Fruit fly (Drosophila melanogaster) whole organism, embryonic: ENCODE results near the gene Cap-D2.

Experiments
- Bgb ChIP-seq: fragments of 200-800 bp; sonication (Bioruptor generic); IDR thresholded peaks from 2 replicates; pipeline ENCODE4 v1.3.6; 2022; ENCODE audit warnings: missing biosample characterization, missing genetic modification characterization; ENCODE audit not compliant: partially characterized antibody
- BtbVII ChIP-seq: fragments of 200-800 bp; sonication (Bioruptor generic); optimal IDR thresholded peaks from 3 replicates; lab custom pipeline; 2017; ENCODE audit warnings: missing biosample characterization, mild to moderate bottlenecking, missing genetic modification characterization
- CG1024 ChIP-seq: fragments of 200-800 bp; sonication (Bioruptor generic); IDR thresholded peaks from 2 replicates; pipeline ENCODE4 v1.3.6; 2022; ENCODE audit warnings: missing biosample characterization, missing genetic modification characterization
- CG10654 ChIP-seq: fragments of 200-800 bp; sonication (Bioruptor generic); optimal IDR thresholded peaks from 2 replicates; lab custom pipeline; 2016; ENCODE audit warnings: missing biosample characterization, missing genetic modification characterization
- CG12769 ChIP-seq: fragments of 200-800 bp; sonication (Bioruptor generic); optimal IDR thresholded peaks from 2 replicates; lab custom pipeline; 2019; ENCODE audit warnings: missing biosample characterization, mild to moderate bottlenecking, missing genetic modification characterization, moderate library complexity
- CG12942 ChIP-seq: fragments of 200-800 bp; sonication (Bioruptor generic); optimal IDR thresholded peaks from 3 replicates; lab custom pipeline; 2016; ENCODE audit warnings: missing biosample characterization, missing genetic modification characterization
- CG13624 ChIP-seq: fragments of 200-800 bp; sonication (Bioruptor generic); optimal IDR thresholded peaks from 2 replicates; lab custom pipeline; 2016; ENCODE audit warnings: missing biosample characterization, missing genetic modification characterization
- CG15479 ChIP-seq: fragments of 200-800 bp; sonication (Bioruptor generic); optimal IDR thresholded peaks from 3 replicates; lab custom pipeline; 2019; ENCODE audit warnings: missing biosample characterization, mild to moderate bottlenecking, missing genetic modification characterization, moderate library complexity
- CG18011 ChIP-seq: fragments of 200-800 bp; sonication (Bioruptor generic); optimal IDR thresholded peaks from 2 replicates; lab custom pipeline; 2017; ENCODE audit warnings: missing biosample characterization, missing genetic modification characterization, mild to moderate bottlenecking, moderate library complexity, missing genotype
- CG18619 ChIP-seq: fragments of 200-800 bp; sonication (Bioruptor generic); optimal IDR thresholded peaks from 3 replicates; lab custom pipeline; 2017; ENCODE audit warnings: missing biosample characterization, mild to moderate bottlenecking, missing genetic modification characterization
- CG2875 ChIP-seq: fragments of 200-800 bp; sonication (Bioruptor generic); optimal IDR thresholded peaks from 2 replicates; lab custom pipeline; 2017; ENCODE audit warnings: missing biosample characterization, mild to moderate bottlenecking, missing genetic modification characterization, missing genetic modification reagents
- CG2889 ChIP-seq: fragments of 200-800 bp; sonication (Bioruptor generic); IDR thresholded peaks from 3 replicates; pipeline ENCODE4 v1.3.6; 2022; ENCODE audit warnings: missing biosample characterization, missing genetic modification characterization
- CG32532 ChIP-seq: fragments of 200-800 bp; sonication (Bioruptor generic); IDR thresholded peaks from 2 replicates; pipeline ENCODE4 v1.3.6; 2022; ENCODE audit warnings: missing biosample characterization, missing genetic modification characterization
- CG32772 ChIP-seq: fragments of 200-800 bp; sonication (Bioruptor generic); IDR thresholded peaks from 2 replicates; pipeline ENCODE4 v1.3.6; 2022; ENCODE audit warnings: missing biosample characterization, missing genetic modification characterization
- CG3726 ChIP-seq: fragments of 200-800 bp; sonication (Bioruptor generic); IDR thresholded peaks from 3 replicates; pipeline ENCODE4, ENCODE4 v1.3.6; 2022; ENCODE audit warnings: missing biosample characterization, missing genetic modification characterization
- CG3838 ChIP-seq: fragments of 200-800 bp; sonication (Bioruptor generic); optimal IDR thresholded peaks from 3 replicates; lab custom pipeline; 2016; ENCODE audit warnings: missing biosample characterization, missing genetic modification characterization
- CG6654 ChIP-seq: fragments of 200-800 bp; sonication (Bioruptor generic); optimal IDR thresholded peaks from 2 replicates; lab custom pipeline; 2017; ENCODE audit warnings: missing biosample characterization, mild to moderate bottlenecking, missing genetic modification characterization
- CG7928 ChIP-seq: fragments of 200-800 bp; sonication (Bioruptor generic); optimal IDR thresholded peaks from 2 replicates; lab custom pipeline; 2017; ENCODE audit warnings: missing biosample characterization, mild to moderate bottlenecking, missing genetic modification characterization
- CG9932 ChIP-seq: fragments of 200-800 bp; sonication (Bioruptor generic); IDR thresholded peaks from 2 replicates; pipeline ENCODE4 v1.3.6; 2022; ENCODE audit warnings: missing biosample characterization, missing genetic modification characterization
- E2f2 ChIP-seq: fragments of 200-800 bp; sonication (Bioruptor generic); IDR thresholded peaks from 2 replicates; pipeline ENCODE4 v1.3.6; 2022; ENCODE audit warnings: missing biosample characterization, missing genetic modification characterization
- Ets97D ChIP-seq: fragments of 200-800 bp; sonication (Bioruptor generic); optimal IDR thresholded peaks from 3 replicates; lab custom pipeline; 2016; ENCODE audit warnings: missing biosample characterization, missing genetic modification characterization
- Fer1 ChIP-seq: fragments of 200-800 bp; sonication (Bioruptor generic); optimal IDR thresholded peaks from 2 replicates; lab custom pipeline; 2017; ENCODE audit warnings: missing biosample characterization, mild to moderate bottlenecking, missing genetic modification characterization
- H2.0 ChIP-seq: fragments of 200-800 bp; sonication (Bioruptor generic); IDR thresholded peaks from 2 replicates; pipeline ENCODE4 v1.3.6; 2022; ENCODE audit warnings: missing biosample characterization, missing genetic modification characterization
- Hsf ChIP-seq: fragments of 200-800 bp; sonication (Bioruptor generic); optimal IDR thresholded peaks from 3 replicates; lab custom pipeline; 2016; ENCODE audit warnings: missing biosample characterization, missing genetic modification characterization
- NK7.1 ChIP-seq: fragments of 200-800 bp; sonication (Bioruptor generic); optimal IDR thresholded peaks from 3 replicates; lab custom pipeline; 2016; ENCODE audit warnings: missing biosample characterization, missing genetic modification characterization
- Poxn ChIP-seq: fragments of 200-800 bp; sonication (Bioruptor generic); IDR thresholded peaks from 2 replicates; pipeline ENCODE4 v1.3.6; 2022; ENCODE audit warnings: missing biosample characterization, missing genetic modification characterization
- Scr ChIP-seq: fragments of 200-800 bp; sonication (Bioruptor generic); IDR thresholded peaks from 2 replicates; pipeline ENCODE4 v1.3.6; 2022; ENCODE audit warnings: missing biosample characterization, missing genetic modification characterization; ENCODE audit not compliant: partially characterized antibody
- Sin3A ChIP-seq: fragments of >200 bp; optimal IDR thresholded peaks from 2 replicates; lab custom pipeline; 2018
- abd-A ChIP-seq: fragments of 200-800 bp; sonication (Bioruptor generic); optimal IDR thresholded peaks from 3 replicates; lab custom pipeline; 2019; ENCODE audit warnings: missing biosample characterization, mild to moderate bottlenecking, missing genetic modification characterization, moderate library complexity
- ash1 ChIP-seq: fragments of 200-800 bp; sonication (Bioruptor generic); optimal IDR thresholded peaks from 2 replicates; lab custom pipeline; 2018; ENCODE audit warnings: missing biosample characterization, mild to moderate bottlenecking, missing genetic modification characterization
- br ChIP-seq: fragments of >200 bp; optimal IDR thresholded peaks from 2 replicates; lab custom pipeline; 2017
- crp ChIP-seq, 2 experiments: fragments of 200-800 bp; sonication (Bioruptor generic); optimal IDR thresholded peaks; 2 replicates in 1 of 2; 3 replicates in 1 of 2; lab custom pipeline; 2017; ENCODE audit warnings: missing biosample characterization in 2 of 2, missing genetic modification characterization in 2 of 2, mild to moderate bottlenecking in 1 of 2, moderate library complexity in 1 of 2
- dan ChIP-seq: fragments of 200-800 bp; sonication (Bioruptor generic); IDR thresholded peaks from 2 replicates; pipeline ENCODE4 v1.3.6; 2022; ENCODE audit warnings: missing biosample characterization, missing genetic modification characterization
- danr ChIP-seq: fragments of 200-800 bp; sonication (Bioruptor generic); IDR thresholded peaks from 2 replicates; pipeline ENCODE4 v1.3.6; 2022; ENCODE audit warnings: missing biosample characterization, missing genetic modification characterization
- dm ChIP-seq: fragments of 200-800 bp; sonication (Bioruptor generic); optimal IDR thresholded peaks from 3 replicates; lab custom pipeline; 2016; ENCODE audit warnings: missing biosample characterization, missing genetic modification characterization
- eyg ChIP-seq: fragments of 200-800 bp; sonication (Bioruptor generic); optimal IDR thresholded peaks from 3 replicates; lab custom pipeline; 2016; ENCODE audit warnings: missing biosample characterization, missing genetic modification characterization
- fru ChIP-seq: fragments of >200 bp; optimal IDR thresholded peaks from 2 replicates; lab custom pipeline; 2017
- jigr1 ChIP-seq: fragments of 200-800 bp; sonication (Bioruptor generic); IDR thresholded peaks from 3 replicates; pipeline ENCODE4 v1.3.6; 2022; ENCODE audit warnings: missing biosample characterization, missing genetic modification characterization
- jing ChIP-seq: fragments of 200-800 bp; sonication (Bioruptor generic); optimal IDR thresholded peaks from 2 replicates; lab custom pipeline; 2018; ENCODE audit warnings: missing biosample characterization, mild to moderate bottlenecking, missing genetic modification characterization
- kah ChIP-seq: fragments of 200-800 bp; sonication (Bioruptor generic); optimal IDR thresholded peaks from 2 replicates; lab custom pipeline; 2018; ENCODE audit warnings: missing biosample characterization, mild to moderate bottlenecking, missing genetic modification characterization
- lov ChIP-seq, 2 experiments: fragments of 200-800 bp in 1 of 2; fragments of >200 bp in 1 of 2; sonication (Bioruptor generic) in 1 of 2; IDR thresholded peaks in 1 of 2; optimal IDR thresholded peaks in 1 of 2; 2 replicates in 1 of 2; 3 replicates in 1 of 2; pipeline versions ENCODE4 v1.3.6 to Lab custom; 2017 to 2022; ENCODE audit warnings: missing biosample characterization in 1 of 2, missing genetic modification characterization in 1 of 2
- mld ChIP-seq: fragments of 200-800 bp; sonication (Bioruptor generic); IDR thresholded peaks from 3 replicates; pipeline ENCODE4 v1.3.6; 2022; ENCODE audit warnings: missing biosample characterization, missing genetic modification characterization; ENCODE audit not compliant: partially characterized antibody
- nom ChIP-seq: fragments of 200-800 bp; sonication (Bioruptor generic); optimal IDR thresholded peaks from 2 replicates; lab custom pipeline; 2017; ENCODE audit warnings: missing biosample characterization, missing genetic modification characterization, mild to moderate bottlenecking, moderate library complexity, missing genetic modification reagents
- schlank ChIP-seq: fragments of 200-800 bp; sonication (Bioruptor generic); optimal IDR thresholded peaks from 2 replicates; lab custom pipeline; 2018; ENCODE audit warnings: missing biosample characterization, mild to moderate bottlenecking, missing genetic modification characterization
- sens-2 ChIP-seq: fragments of 200-800 bp; sonication (Bioruptor generic); IDR thresholded peaks from 2 replicates; pipeline ENCODE4 v1.3.6; 2022; ENCODE audit warnings: missing biosample characterization, missing genetic modification characterization
- slou ChIP-seq: fragments of 200-800 bp; sonication (Bioruptor generic); optimal IDR thresholded peaks from 3 replicates; lab custom pipeline; 2016; ENCODE audit warnings: missing biosample characterization, missing genetic modification characterization
- stc ChIP-seq: fragments of 200-800 bp; sonication (Bioruptor generic); IDR thresholded peaks from 2 replicates; pipeline ENCODE4 v1.3.6; 2022; ENCODE audit warnings: missing biosample characterization, missing genetic modification characterization
- tin ChIP-seq: fragments of 200-800 bp; sonication (Bioruptor generic); optimal IDR thresholded peaks from 3 replicates; lab custom pipeline; 2016; ENCODE audit warnings: missing biosample characterization, missing genetic modification characterization
- tll ChIP-seq, 2 experiments: fragments of 200-800 bp in 1 of 2; fragments of >200 bp in 1 of 2; sonication (Bioruptor generic) in 1 of 2; optimal IDR thresholded peaks; 2 replicates each; lab custom pipeline; 2017 to 2019; ENCODE audit warnings: missing biosample characterization in 2 of 2, missing genetic modification characterization in 2 of 2, mild to moderate bottlenecking in 1 of 2, moderate library complexity in 1 of 2
- unc-4 ChIP-seq: fragments of 200-800 bp; sonication (Bioruptor generic); IDR thresholded peaks from 2 replicates; pipeline ENCODE4 v1.3.6; 2022; ENCODE audit warnings: missing biosample characterization, missing genetic modification characterization; ENCODE audit not compliant: partially characterized antibody
- vfl ChIP-seq: fragments of 200-800 bp; sonication (Bioruptor generic); optimal IDR thresholded peaks from 2 replicates; lab custom pipeline; 2016; ENCODE audit warnings: missing biosample characterization, missing genetic modification characterization
- zfh1 ChIP-seq: fragments of 200-800 bp; sonication (Bioruptor generic); IDR thresholded peaks from 3 replicates; pipeline ENCODE4 v1.3.6; 2022; ENCODE audit warnings: missing biosample characterization, missing genetic modification characterization

Cap-D2 gene

DNA sequence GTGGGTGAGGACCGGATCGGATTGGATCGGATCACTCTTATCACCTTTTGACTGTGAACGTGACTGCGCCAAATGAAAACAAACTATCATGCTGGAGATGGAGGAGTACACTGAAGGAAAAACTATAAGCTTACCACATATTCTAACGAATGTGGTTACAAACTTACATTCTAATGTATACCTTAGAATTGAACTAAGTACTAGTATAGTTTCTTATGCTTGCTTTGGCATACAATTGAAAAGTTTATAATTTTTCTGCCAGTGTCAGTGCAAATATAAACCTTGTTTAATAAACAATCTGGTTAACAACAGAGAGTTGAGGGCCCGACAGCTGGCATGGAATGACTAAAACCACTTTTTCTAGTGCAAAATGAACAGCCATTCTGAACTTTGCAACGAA is 42.1 kb downstream of the Cap-D2 start (continued):
- no peak for TF ChIP-seq Bgb
- no peak for TF ChIP-seq abd-A (tag; lab: Kevin White, UChicago)
- TF ChIP-seq lov (optimal IDR thresholded peaks at IDR 0.05; lab: Kevin White, UChicago), result no peak
- no peak for TF ChIP-seq lov (GFP tag; IDR thresholded peaks at IDR 0.05; lab: Robert Waterston, UW)
- TF ChIP-seq crp (GFP tag; optimal IDR thresholded peaks at IDR 0.05; lab: Kevin White, UChicago), result no peak
- TF ChIP-seq eyg, result no peak
- TF ChIP-seq BtbVII, result no peak
- TF ChIP-seq kah (GFP tag; lab: Kevin White, UChicago), result no peak
- TF ChIP-seq Sin3A, result no peak
- no peak for TF ChIP-seq jigr1 (GFP tag; lab: Robert Waterston, UW)
- TF ChIP-seq dan (GFP tag; lab: Robert Waterston, UW), result no peak
- peak; percentile 52; the same call in 1 of the 3 replicates for TF ChIP-seq zfh1
- TF ChIP-seq CG13624, result no peak
- TF ChIP-seq NK7.1 (GFP tag; lab: Kevin White, UChicago), result no peak
- no peak for TF ChIP-seq CG6654 (GFP tag; lab: Kevin White, UChicago)
- peak; percentile 11 for TF ChIP-seq CG10654
- TF ChIP-seq jing (GFP tag; lab: Kevin White, UChicago), result peak; percentile 41
- no peak for TF ChIP-seq CG3726 (GFP tag; lab: Robert Waterston, UW)
- TF ChIP-seq ash1 (GFP tag; lab: Kevin White, UChicago), result no peak
- no peak for TF ChIP-seq CG9932 (GFP tag; lab: Robert Waterston, UW)
- no peak for TF ChIP-seq Ets97D (GFP tag; lab: Kevin White, UChicago)
- no peak for TF ChIP-seq CG7928 (GFP tag; lab: Kevin White, UChicago)
- no peak for TF ChIP-seq br
- no peak for TF ChIP-seq tll (GFP tag; optimal IDR thresholded peaks at IDR 0.05; lab: Kevin White, UChicago)
- TF ChIP-seq schlank (tag; lab: Kevin White, UChicago), result no peak
- no peak; the same call in 1 of the 2 replicates for TF ChIP-seq sens-2 (GFP tag; lab: Robert Waterston, UW)
- peak; percentile 41; the same call in 1 of the 2 replicates for TF ChIP-seq stc (GFP tag; lab: Robert Waterston, UW)
- TF ChIP-seq CG32532 (GFP tag; lab: Robert Waterston, UW), result peak; percentile 8; the same call in 1 of the 2 replicates
- TF ChIP-seq Poxn (GFP tag; lab: Robert Waterston, UW), result no peak
- no peak for TF ChIP-seq dm (GFP tag; lab: Kevin White, UChicago)
- TF ChIP-seq CG2875 (GFP tag; lab: Kevin White, UChicago), result no peak
- TF ChIP-seq fru, result no peak
- no peak for TF ChIP-seq E2f2 (GFP tag; lab: Robert Waterston, UW)
- peak; percentile 42; the same call in 1 of the 2 replicates for TF ChIP-seq H2.0 (GFP tag; lab: Robert Waterston, UW)
- peak; percentile 14 for TF ChIP-seq CG12942 (GFP tag; lab: Kevin White, UChicago)
- TF ChIP-seq CG3838 (GFP tag; lab: Kevin White, UChicago), result no peak
- no peak for TF ChIP-seq Scr
- no peak for TF ChIP-seq slou (GFP tag; lab: Kevin White, UChicago)
- TF ChIP-seq CG32772 (GFP tag; lab: Robert Waterston, UW), result no peak
- TF ChIP-seq CG15479 (GFP tag; lab: Kevin White, UChicago), result no peak
- no peak for TF ChIP-seq vfl
- no peak for TF ChIP-seq danr (GFP tag; lab: Robert Waterston, UW)
- no peak for TF ChIP-seq mld (GFP tag; lab: Robert Waterston, UW)
- no peak for TF ChIP-seq nom (GFP tag; lab: Kevin White, UChicago)
- TF ChIP-seq CG2889, result no peak
- no peak for TF ChIP-seq Fer1 (GFP tag; lab: Kevin White, UChicago)
- TF ChIP-seq CG1024, result peak; percentile 41; the same call in 1 of the 2 replicates
- TF ChIP-seq Hsf (GFP tag; lab: Kevin White, UChicago), result peak; percentile 13
- no peak for TF ChIP-seq tin (GFP tag; lab: Kevin White, UChicago)
- no peak for TF ChIP-seq CG18619
- no peak for TF ChIP-seq CG18011 (GFP tag; lab: Kevin White, UChicago)
- no peak for TF ChIP-seq CG12769 (tag; lab: Kevin White, UChicago)
- no peak for TF ChIP-seq unc-4
